Worm (Caenorhabditis elegans): Measurements from ENCODE around the gene C45B11.8.

- TF ChIP-seq pqm-1 (tag; optimal IDR thresholded peaks at IDR 0.05), result no peak
- no peak for TF ChIP-seq ceh-32 (tag; optimal IDR thresholded peaks at IDR 0.05; ENCODE audit: poor library complexity)
- TF ChIP-seq lin-39 (tag; optimal IDR thresholded peaks at IDR 0.05), result no peak
- no peak for TF ChIP-seq egl-27 (tag; optimal IDR thresholded peaks at IDR 0.05)
- TF ChIP-seq mep-1 (tag; optimal IDR thresholded peaks at IDR 0.05), result no peak
- no peak for TF ChIP-seq fkh-10 (GFP tag; optimal IDR thresholded peaks at IDR 0.05)
- no peak for TF ChIP-seq skn-1 (tag; optimal IDR thresholded peaks at IDR 0.05)
- TF ChIP-seq zip-2 (tag; optimal IDR thresholded peaks at IDR 0.05), result no peak
- TF ChIP-seq zfp-3 (GFP tag; conservative IDR thresholded peaks at IDR 0.05), result no peak
- no peak for TF ChIP-seq lin-13 (GFP tag; optimal IDR thresholded peaks at IDR 0.05)
- no peak for TF ChIP-seq fos-1 (tag; optimal IDR thresholded peaks at IDR 0.05)
- TF ChIP-seq zip-11 (GFP tag; IDR thresholded peaks at IDR 0.05), result no peak
Measured at ce11 chrV:11011807-11012206, 28.8 kb upstream of the C45B11.8 start.
